Worm (Caenorhabditis elegans) whole organism, young adult: ENCODE data around the gene K02D3.1.

ENCODE experiments used
- B0019.2 ChIP-seq: fragments of 200-800 bp; sonication (Bioruptor generic); conservative IDR thresholded peaks from 2 replicates; pipeline ENCODE4 v1.3.6; 2022; ENCODE audit warnings: missing genetic modification reagents, missing genetic modification characterization, missing compliant biosample characterization
- B0035.1 ChIP-seq: sonication (generic microtip); optimal IDR thresholded peaks from 2 replicates; lab custom pipeline; 2016; ENCODE audit warnings: missing genetic modification characterization, mild to moderate bottlenecking, missing compliant biosample characterization, missing genotype, missing genetic modification reagents
- C17E4.6 ChIP-seq: fragments of 200-800 bp; sonication (Bioruptor generic); IDR thresholded peaks from 2 replicates; pipeline ENCODE4 v1.3.6; 2022; ENCODE audit warnings: missing genetic modification reagents, missing genetic modification characterization, missing compliant biosample characterization
- F10E7.11 ChIP-seq: sonication (generic microtip); optimal IDR thresholded peaks from 2 replicates; lab custom pipeline; 2017; ENCODE audit warnings: mild to moderate bottlenecking, missing genetic modification characterization, moderate library complexity, missing compliant biosample characterization
- F37B4.10 ChIP-seq: fragments of 200-800 bp; sonication (Bioruptor generic); IDR thresholded peaks from 2 replicates; pipeline ENCODE4 v1.3.6; 2022; ENCODE audit warnings: missing genetic modification characterization, missing compliant biosample characterization
- F55B11.4 ChIP-seq: sonication (generic microtip); optimal IDR thresholded peaks from 2 replicates; lab custom pipeline; 2016; ENCODE audit warnings: missing compliant biosample characterization, missing genetic modification characterization, borderline replicate concordance; ENCODE audit not compliant: insufficient read depth
- F57C9.4 ChIP-seq: sonication (generic microtip); optimal IDR thresholded peaks from 2 replicates; lab custom pipeline; 2017; ENCODE audit warnings: mild to moderate bottlenecking, missing genetic modification characterization, missing compliant biosample characterization
- Y56A3A.18 ChIP-seq: fragments of 200-800 bp; sonication (Bioruptor generic); IDR thresholded peaks from 2 replicates; pipeline ENCODE4 v1.3.6; 2022; ENCODE audit warnings: missing genetic modification reagents, missing genetic modification characterization, missing compliant biosample characterization
- Y67H2A.10 ChIP-seq: fragments of 200-800 bp; sonication (Bioruptor generic); conservative IDR thresholded peaks from 2 replicates; pipeline ENCODE4 v1.3.6; 2022; ENCODE audit warnings: missing genetic modification reagents, missing genetic modification characterization, missing compliant biosample characterization
- Y79H2A.3 ChIP-seq: fragments of 200-800 bp; sonication (Bioruptor generic); conservative IDR thresholded peaks from 2 replicates; pipeline ENCODE4 v1.3.6; 2022; ENCODE audit warnings: missing genetic modification reagents, missing genetic modification characterization, missing compliant biosample characterization
- ama-1 ChIP-seq, 3 experiments: fragments of 150-350 bp in 1 of 3; sonication (generic microtip) in 2 of 3; optimal IDR thresholded peaks; 2 replicates each; lab custom pipeline; 2014 to 2018; ENCODE audit warnings: missing biosample characterization in 2 of 3, missing genetic modification characterization in 2 of 3, missing genetic modification reagents in 2 of 3
- aptf-2 ChIP-seq: fragments of 200-800 bp; sonication (Bioruptor generic); conservative IDR thresholded peaks from 2 replicates; pipeline ENCODE4 v1.3.6; 2022; ENCODE audit warnings: missing genetic modification reagents, missing genetic modification characterization, missing compliant biosample characterization
- aptf-3 ChIP-seq: fragments of 200-800 bp; sonication (Bioruptor generic); IDR thresholded peaks from 2 replicates; pipeline ENCODE4 v1.3.6; 2022; ENCODE audit warnings: missing genetic modification characterization, missing compliant biosample characterization
- attf-5 ChIP-seq: fragments of 200-800 bp; sonication (Bioruptor generic); optimal IDR thresholded peaks from 2 replicates; lab custom pipeline; 2018; ENCODE audit warnings: mild to moderate bottlenecking, missing genetic modification characterization, missing compliant biosample characterization
- ceh-27 ChIP-seq: fragments of 200-800 bp; sonication (Bioruptor generic); optimal IDR thresholded peaks from 2 replicates; lab custom pipeline; 2018; ENCODE audit warnings: mild to moderate bottlenecking, missing genetic modification characterization, moderate library complexity, missing compliant biosample characterization
- ceh-40 ChIP-seq: fragments of 200-800 bp; sonication (Bioruptor generic); IDR thresholded peaks from 2 replicates; pipeline ENCODE4 v1.3.6; 2022; ENCODE audit warnings: missing genetic modification characterization, missing compliant biosample characterization
- ceh-58 ChIP-seq: fragments of 200-800 bp; sonication (Bioruptor generic); IDR thresholded peaks from 2 replicates; pipeline ENCODE4 v1.3.6; 2022; ENCODE audit warnings: missing genetic modification characterization, missing compliant biosample characterization
- ceh-91 ChIP-seq: fragments of 200-800 bp; sonication (Bioruptor generic); IDR thresholded peaks from 2 replicates; pipeline ENCODE4 v1.3.6; 2022; ENCODE audit warnings: missing genetic modification reagents, missing genetic modification characterization, missing compliant biosample characterization
- chd-7 ChIP-seq: sonication (generic microtip); optimal IDR thresholded peaks from 2 replicates; lab custom pipeline; 2016; ENCODE audit warnings: mild to moderate bottlenecking, missing genetic modification characterization, moderate library complexity, missing compliant biosample characterization
- efl-1 ChIP-seq: fragments of 150-350 bp; optimal IDR thresholded peaks from 2 replicates; lab custom pipeline; 2014; ENCODE audit warnings: missing biosample characterization, missing genetic modification reagents, missing genetic modification characterization
- egl-18 ChIP-seq: fragments of 200-800 bp; sonication (Bioruptor generic); IDR thresholded peaks from 2 replicates; pipeline ENCODE4 v1.3.6; 2022; ENCODE audit warnings: missing genetic modification reagents, missing genetic modification characterization, missing compliant biosample characterization
- egrh-3 ChIP-seq: fragments of 200-800 bp; sonication (Bioruptor generic); IDR thresholded peaks from 2 replicates; pipeline ENCODE4 v1.3.6; 2022; ENCODE audit warnings: missing genetic modification reagents, missing genetic modification characterization, missing compliant biosample characterization
- fkh-3 ChIP-seq: sonication (generic microtip); optimal IDR thresholded peaks from 2 replicates; lab custom pipeline; 2016; ENCODE audit warnings: mild to moderate bottlenecking, missing genetic modification characterization, missing compliant biosample characterization
- him-1 ChIP-seq: sonication (generic microtip); optimal IDR thresholded peaks from 2 replicates; lab custom pipeline; 2016; ENCODE audit warnings: missing genotype, missing genetic modification reagents, missing genetic modification characterization, missing compliant biosample characterization
- hmg-1.2 ChIP-seq: fragments of 200-800 bp; sonication (Bioruptor generic); IDR thresholded peaks from 2 replicates; pipeline ENCODE4 v1.3.6; 2022; ENCODE audit warnings: missing genetic modification reagents, missing genetic modification characterization, missing compliant biosample characterization
- hrde-1 ChIP-seq: sonication (generic microtip); optimal IDR thresholded peaks from 2 replicates; lab custom pipeline; 2016; ENCODE audit warnings: missing genetic modification characterization, mild to moderate bottlenecking, missing compliant biosample characterization, moderate library complexity, missing genotype, missing genetic modification reagents, borderline replicate concordance
- lag-1 ChIP-seq: fragments of 200-800 bp; sonication (Bioruptor generic); IDR thresholded peaks from 2 replicates; pipeline ENCODE4 v1.3.6; 2022; ENCODE audit warnings: missing genetic modification reagents, missing genetic modification characterization, missing compliant biosample characterization
- let-526 ChIP-seq: fragments of 200-800 bp; sonication (Bioruptor generic); IDR thresholded peaks from 2 replicates; pipeline ENCODE4 v1.3.6; 2022; ENCODE audit warnings: missing genetic modification reagents, missing genetic modification characterization, missing compliant biosample characterization
- madf-10 ChIP-seq: sonication (generic microtip); optimal IDR thresholded peaks from 2 replicates; lab custom pipeline; 2016; ENCODE audit warnings: mild to moderate bottlenecking, missing genetic modification characterization, missing compliant biosample characterization
- madf-8 ChIP-seq: fragments of 200-800 bp; sonication (Bioruptor generic); conservative IDR thresholded peaks from 2 replicates; pipeline ENCODE4 v1.3.6; 2022; ENCODE audit warnings: missing genetic modification reagents, missing genetic modification characterization, missing compliant biosample characterization
- mes-4 ChIP-seq: sonication (generic microtip); optimal IDR thresholded peaks from 2 replicates; lab custom pipeline; 2016; ENCODE audit warnings: missing genotype, missing genetic modification characterization, missing compliant biosample characterization
- mxl-1 ChIP-seq: sonication (generic microtip); optimal IDR thresholded peaks from 2 replicates; lab custom pipeline; 2016; ENCODE audit warnings: missing genetic modification characterization, missing compliant biosample characterization
- nfya-1 ChIP-seq: sonication (generic microtip); optimal IDR thresholded peaks from 2 replicates; lab custom pipeline; 2017; ENCODE audit warnings: antibody characterized with exemption, missing compliant biosample characterization, missing genetic modification characterization, borderline replicate concordance; ENCODE audit not compliant: insufficient read depth
- rpc-1 ChIP-seq, 2 experiments: fragments of 150-350 bp in 1 of 2; sonication (generic microtip) in 1 of 2; optimal IDR thresholded peaks; 2 replicates each; lab custom pipeline; 2014 to 2018; ENCODE audit warnings: missing biosample characterization in 1 of 2, missing genetic modification characterization in 1 of 2, missing genetic modification reagents in 1 of 2, missing genotype in 1 of 2
- snpc-1.1 ChIP-seq: sonication (generic microtip); optimal IDR thresholded peaks from 2 replicates; lab custom pipeline; 2017; ENCODE audit warnings: missing genetic modification characterization, mild to moderate bottlenecking, missing compliant biosample characterization, antibody characterized with exemption, moderate library complexity, missing genotype, missing genetic modification reagents; ENCODE audit not compliant: insufficient read depth
- snpc-1.3 ChIP-seq: sonication (generic microtip); optimal IDR thresholded peaks from 2 replicates; lab custom pipeline; 2017; ENCODE audit warnings: missing genetic modification characterization, mild to moderate bottlenecking, missing compliant biosample characterization, antibody characterized with exemption, moderate library complexity, missing genotype, missing genetic modification reagents; ENCODE audit not compliant: insufficient read depth
- sptf-2 ChIP-seq: fragments of 200-800 bp; sonication (Bioruptor generic); optimal IDR thresholded peaks from 2 replicates; lab custom pipeline; 2018; ENCODE audit warnings: mild to moderate bottlenecking, missing genetic modification characterization, missing compliant biosample characterization
- tbx-9 ChIP-seq: sonication (generic microtip); optimal IDR thresholded peaks from 2 replicates; lab custom pipeline; 2016; ENCODE audit warnings: borderline replicate concordance, missing genetic modification characterization, inconsistent platforms, missing compliant biosample characterization
- tlf-1 ChIP-seq: fragments of 200-800 bp; sonication (Bioruptor generic); optimal IDR thresholded peaks from 2 replicates; lab custom pipeline; 2018; ENCODE audit warnings: mild to moderate bottlenecking, missing genetic modification characterization, missing compliant biosample characterization
- zfh-2 ChIP-seq: fragments of 200-800 bp; sonication (Bioruptor generic); conservative IDR thresholded peaks from 2 replicates; pipeline ENCODE4 v1.3.6; 2022; ENCODE audit warnings: missing genetic modification reagents, missing genetic modification characterization, missing compliant biosample characterization
- ztf-18 ChIP-seq: sonication (generic microtip); optimal IDR thresholded peaks from 2 replicates; lab custom pipeline; 2016; ENCODE audit warnings: missing genotype, mild to moderate bottlenecking, missing genetic modification characterization, missing compliant biosample characterization

K02D3.1 gene

DNA sequence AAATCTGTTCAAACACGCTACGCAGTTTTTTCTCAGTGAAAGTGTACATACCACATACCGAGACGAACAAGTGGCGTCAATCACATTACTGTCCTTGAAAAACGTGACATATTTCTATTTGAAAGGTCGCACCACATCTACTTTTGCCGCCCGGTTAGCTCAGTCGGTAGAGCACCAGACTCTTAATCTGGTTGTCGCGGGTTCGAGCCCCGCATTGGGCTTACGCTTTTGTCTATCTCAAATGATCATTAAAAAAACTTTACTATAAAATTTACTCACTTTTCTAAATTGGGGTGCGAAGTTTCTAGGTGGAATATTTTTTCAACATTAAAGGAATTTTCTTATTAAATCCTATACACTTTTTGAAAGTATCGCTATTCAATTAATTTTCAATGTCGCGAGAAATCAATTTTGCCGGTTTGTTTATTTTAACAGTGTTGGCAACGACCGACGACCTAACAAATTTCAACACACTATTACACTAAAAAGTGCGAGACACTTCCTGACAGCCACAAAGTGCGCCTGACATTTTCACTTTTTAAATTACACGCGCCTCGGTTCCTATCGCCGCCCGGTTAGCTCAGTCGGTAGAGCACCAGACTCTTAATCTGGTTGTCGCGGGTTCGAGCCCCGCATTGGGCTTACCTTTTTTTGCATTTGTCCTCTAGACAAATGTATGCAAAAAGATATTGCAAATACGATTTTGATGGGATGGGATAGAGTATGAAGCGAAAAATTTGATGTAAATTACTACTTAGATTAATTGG lies 23.7 kb downstream of the K02D3.1 start (continued):
- TF ChIP-seq ztf-18 (tag; lab: Kevin White, UChicago) (peak; percentile 50), egl-18 (no peak), hmg-1.2 (GFP tag; lab: Robert Waterston, UW) (peak; percentile 60), tlf-1 (GFP tag; lab: Kevin White, UChicago) (no peak), fkh-3 (tag; lab: Kevin White, UChicago) (no peak)

DNA sequence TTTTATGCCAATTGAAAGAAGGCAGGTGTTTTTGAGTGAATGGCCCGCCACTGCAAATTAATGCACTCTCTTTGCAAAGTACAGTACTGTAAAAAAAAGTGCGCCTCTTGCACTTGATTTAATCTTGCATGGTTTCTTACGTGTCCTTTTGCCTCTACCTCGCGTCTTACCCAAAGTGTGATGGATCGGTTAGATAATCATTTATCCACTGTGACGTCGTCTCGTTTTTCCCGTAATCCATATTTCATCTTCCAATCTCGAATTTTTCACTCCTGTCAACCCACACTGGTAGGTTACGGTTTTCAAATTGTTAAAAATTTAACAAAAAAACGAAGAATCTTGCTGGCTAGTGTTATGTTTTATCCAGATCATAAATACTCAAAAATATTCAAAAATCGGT lies 30.0 kb downstream of the K02D3.1 start:
- TF ChIP-seq F10E7.11 (tag; lab: Kevin White, UChicago) (no peak), ceh-58 (GFP tag; lab: Robert Waterston, UW) (no peak), F37B4.10 (GFP tag; lab: Robert Waterston, UW) (no peak), F57C9.4 (tag; lab: Kevin White, UChicago) (no peak), snpc-1.3 (tag; lab: Kevin White, UChicago) (no peak), rpc-1 (optimal IDR thresholded peaks at IDR 0.05; lab: Kevin White, UChicago) (no peak), rpc-1 (tag; optimal IDR thresholded peaks at IDR 0.05; lab: Kevin White, UChicago) (no peak), B0035.1 (tag; lab: Kevin White, UChicago) (no peak), madf-10 (no peak), mes-4 (tag; lab: Kevin White, UChicago) (no peak), snpc-1.1 (no peak), ama-1 (optimal IDR thresholded peaks at IDR 0.05; lab: Kevin White, UChicago) (no peak), ama-1 (GFP tag; optimal IDR thresholded peaks at IDR 0.05; lab: Kevin White, UChicago) (no peak), lag-1 (GFP tag; lab: Robert Waterston, UW) (no peak)

DNA sequence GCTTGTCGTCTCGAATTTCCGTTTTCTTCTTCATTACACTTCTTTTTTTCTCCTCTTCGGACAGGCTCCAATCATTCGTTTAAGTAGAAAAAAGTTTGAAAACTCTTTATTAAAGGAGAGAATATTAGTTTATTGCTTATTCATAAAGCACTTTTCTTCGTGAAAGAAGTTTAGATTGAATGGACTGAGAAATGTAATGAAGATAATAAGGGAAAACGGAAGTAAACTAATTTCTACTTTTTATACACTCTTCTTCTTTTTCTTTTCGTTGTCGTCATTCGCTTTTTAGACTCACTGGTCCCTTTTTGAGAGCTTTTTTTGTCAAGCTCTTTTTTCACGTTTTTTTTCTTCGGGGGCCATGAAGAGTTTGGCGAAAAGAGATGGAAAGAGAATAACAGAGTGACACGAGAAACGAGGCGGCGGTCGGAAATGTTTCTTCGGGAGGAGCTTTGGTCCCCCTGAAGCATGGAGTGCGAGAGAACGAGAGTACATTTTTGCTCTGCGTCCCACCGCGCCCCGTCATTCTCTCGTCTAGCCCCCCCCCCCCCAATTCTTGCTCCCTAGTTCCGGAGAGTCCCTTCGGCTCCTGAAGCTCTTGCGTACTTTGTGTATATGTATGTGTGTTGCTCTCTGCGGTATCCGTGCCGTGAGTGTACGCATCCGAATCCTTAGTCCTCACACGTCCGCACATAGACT lies 32.6 kb downstream of the K02D3.1 start:
- no peak for TF ChIP-seq C17E4.6 (GFP tag; lab: Robert Waterston, UW)
- no peak for TF ChIP-seq nfya-1 (tag; lab: Kevin White, UChicago)
- no peak for TF ChIP-seq Y79H2A.3
- no peak for TF ChIP-seq ceh-40
- TF ChIP-seq hmg-1.2 (GFP tag; lab: Robert Waterston, UW), result peak; percentile 40
- TF ChIP-seq sptf-2, result no peak
- TF ChIP-seq ceh-27 (GFP tag; lab: Kevin White, UChicago), result peak; percentile 18
- TF ChIP-seq hrde-1, result no peak
- no peak for TF ChIP-seq lag-1 (GFP tag; lab: Robert Waterston, UW)
- TF ChIP-seq aptf-3 (GFP tag; lab: Robert Waterston, UW), result no peak
- no peak for TF ChIP-seq ceh-58 (GFP tag; lab: Robert Waterston, UW)
- no peak for TF ChIP-seq aptf-2 (GFP tag; lab: Robert Waterston, UW)
- TF ChIP-seq B0019.2 (GFP tag; lab: Robert Waterston, UW), result no peak
- TF ChIP-seq let-526, result no peak
- TF ChIP-seq egrh-3 (GFP tag; lab: Robert Waterston, UW), result peak; percentile 68; the same call in 1 of the 2 replicates
- no peak for TF ChIP-seq ceh-91 (GFP tag; lab: Robert Waterston, UW)
- TF ChIP-seq madf-8 (GFP tag; lab: Robert Waterston, UW), result no peak
- TF ChIP-seq efl-1, result no peak
- TF ChIP-seq chd-7 (tag; lab: Kevin White, UChicago), result peak; percentile 49
- no peak for TF ChIP-seq tbx-9 (tag; lab: Kevin White, UChicago)
- TF ChIP-seq attf-5 (GFP tag; lab: Kevin White, UChicago), result no peak
- no peak for TF ChIP-seq F10E7.11 (tag; lab: Kevin White, UChicago)
- TF ChIP-seq mxl-1 (tag; lab: Kevin White, UChicago), result no peak
- no peak for TF ChIP-seq him-1 (tag; lab: Kevin White, UChicago)
- peak; percentile 97 for TF ChIP-seq zfh-2 (GFP tag; lab: Robert Waterston, UW)
- no peak for TF ChIP-seq F55B11.4 (tag; lab: Kevin White, UChicago)
- TF ChIP-seq Y56A3A.18 (GFP tag; lab: Robert Waterston, UW), result no peak
- no peak for TF ChIP-seq Y67H2A.10 (GFP tag; lab: Robert Waterston, UW)
